Worm (Caenorhabditis elegans) whole organism, L1 larva: Measurements from ENCODE around the gene C02F4.4.
A peak's percentile ranks its signal among the peaks of the same experiment; 100 is the strongest.

Experiments
- C04F5.9 ChIP-seq: sonication (generic microtip); optimal IDR thresholded peaks from 2 replicates; lab custom pipeline; 2016; ENCODE audit warnings: missing genetic modification characterization, missing compliant biosample characterization
- C16A3.4 ChIP-seq: fragments of 150-350 bp; optimal IDR thresholded peaks from 2 replicates; lab custom pipeline; 2014; ENCODE audit warnings: missing biosample characterization, missing genetic modification characterization
- ces-1 ChIP-seq: fragments of 150-350 bp; optimal IDR thresholded peaks from 2 replicates; lab custom pipeline; 2014; ENCODE audit warnings: missing biosample characterization, missing genetic modification reagents, missing genetic modification characterization
- dpl-1 ChIP-seq, 3 experiments: fragments of 150-350 bp in 2 of 3; sonication (generic microtip) in 1 of 3; optimal IDR thresholded peaks; 2 replicates each; lab custom pipeline; 2014 to 2017; ENCODE audit warnings: missing biosample characterization in 3 of 3, missing genetic modification characterization in 3 of 3, missing genetic modification reagents in 3 of 3
- elt-2 ChIP-seq: sonication (generic microtip); optimal IDR thresholded peaks from 2 replicates; lab custom pipeline; 2016; ENCODE audit warnings: missing genetic modification characterization, mild to moderate bottlenecking, inconsistent platforms, missing compliant biosample characterization, missing genetic modification reagents
- lin-15B ChIP-seq: fragments of 150-350 bp; sonication (generic microtip); optimal IDR thresholded peaks from 3 replicates; lab custom pipeline; 2014; ENCODE audit warnings: missing biosample characterization, missing genetic modification characterization
- mdl-1 ChIP-seq, 2 experiments: fragments of 150-350 bp; optimal IDR thresholded peaks; 2 replicates each; lab custom pipeline; 2014 to 2017; ENCODE audit warnings: missing biosample characterization in 2 of 2, missing genetic modification characterization in 2 of 2, inconsistent platforms in 1 of 2
- nhr-12 ChIP-seq: sonication (generic microtip); optimal IDR thresholded peaks from 2 replicates; lab custom pipeline; 2017; ENCODE audit warnings: missing biosample characterization, missing genetic modification characterization
- nhr-19 ChIP-seq: fragments of 200-800 bp; sonication (Bioruptor generic); conservative IDR thresholded peaks from 2 replicates; pipeline ENCODE4 v1.3.6; 2022; ENCODE audit warnings: missing genetic modification characterization, missing compliant biosample characterization
- pqm-1 ChIP-seq: sonication (generic microtip); optimal IDR thresholded peaks from 3 replicates; lab custom pipeline; 2017; ENCODE audit warnings: missing biosample characterization, missing genetic modification characterization
- sox-4 ChIP-seq: sonication (generic microtip); optimal IDR thresholded peaks from 2 replicates; lab custom pipeline; 2016; ENCODE audit warnings: missing genetic modification characterization, missing compliant biosample characterization
- unc-30 ChIP-seq: sonication (generic microtip); optimal IDR thresholded peaks from 2 replicates; lab custom pipeline; 2017; ENCODE audit warnings: missing biosample characterization, missing genetic modification characterization

DNA sequence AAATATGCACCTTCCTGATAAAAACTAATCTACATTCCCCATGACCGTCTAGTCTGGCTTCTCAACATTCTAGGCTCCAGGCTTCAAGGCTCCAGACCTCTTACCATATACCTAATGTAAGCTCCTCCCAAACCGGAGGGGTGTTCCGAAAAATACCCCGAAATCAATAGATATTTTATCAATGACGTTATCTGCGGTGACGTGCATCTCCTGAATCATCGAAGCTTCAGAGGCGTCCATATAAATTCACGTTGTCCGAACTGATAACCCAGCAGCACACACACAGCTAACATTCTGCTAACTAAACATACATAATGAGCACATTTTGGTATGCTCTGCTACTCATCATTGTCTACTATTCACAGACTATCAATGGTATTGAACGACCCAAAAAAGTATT, 45.5 kb downstream of the C02F4.4 start, which contains the start of gene ugt-44:
- TF ChIP-seq unc-30 = no peak
- TF ChIP-seq elt-2 = peak; percentile 74
- no peak for TF ChIP-seq nhr-19 (GFP tag; lab: Robert Waterston, UW)
- TF ChIP-seq C04F5.9 = no peak
- no peak for TF ChIP-seq C16A3.4 (tag; lab: Kevin White, UChicago)
- TF ChIP-seq pqm-1 = no peak
- no peak for TF ChIP-seq dpl-1 (GFP tag; optimal IDR thresholded peaks at IDR 0.05; lab: Kevin White, UChicago)
- no peak for TF ChIP-seq mdl-1 (tag; optimal IDR thresholded peaks at IDR 0.05; lab: Kevin White, UChicago)
- no peak for TF ChIP-seq ces-1
- TF ChIP-seq sox-4 (tag; lab: Kevin White, UChicago) = no peak
- TF ChIP-seq nhr-12 (tag; lab: Kevin White, UChicago) = no peak
- TF ChIP-seq lin-15B (tag; lab: Kevin White, UChicago) = no peak
